Fruit fly (Drosophila melanogaster) whole organism, embryonic: ENCODE measurements around the gene Ube3a.

Experiments used
- CG10274 ChIP-seq: fragments of 200-800 bp; sonication (Bioruptor generic); optimal IDR thresholded peaks from 3 replicates; lab custom pipeline; 2017; ENCODE audit warnings: missing biosample characterization, mild to moderate bottlenecking, missing genetic modification characterization
- CG14050 ChIP-seq: fragments of 200-800 bp; sonication (Bioruptor generic); IDR thresholded peaks from 3 replicates; pipeline ENCODE4 v1.3.6; 2022; ENCODE audit warnings: missing biosample characterization, missing genetic modification characterization
- CG8478 ChIP-seq: fragments of >200 bp; optimal IDR thresholded peaks from 2 replicates; lab custom pipeline; 2018
- Hmx ChIP-seq: fragments of 200-800 bp; sonication (Bioruptor generic); optimal IDR thresholded peaks from 2 replicates; lab custom pipeline; 2016; ENCODE audit warnings: missing biosample characterization, missing genetic modification characterization
- ro ChIP-seq: fragments of 200-800 bp; sonication (Bioruptor generic); IDR thresholded peaks from 2 replicates; pipeline ENCODE4 v1.3.6; 2022; ENCODE audit warnings: missing biosample characterization, missing genetic modification characterization

DNA sequence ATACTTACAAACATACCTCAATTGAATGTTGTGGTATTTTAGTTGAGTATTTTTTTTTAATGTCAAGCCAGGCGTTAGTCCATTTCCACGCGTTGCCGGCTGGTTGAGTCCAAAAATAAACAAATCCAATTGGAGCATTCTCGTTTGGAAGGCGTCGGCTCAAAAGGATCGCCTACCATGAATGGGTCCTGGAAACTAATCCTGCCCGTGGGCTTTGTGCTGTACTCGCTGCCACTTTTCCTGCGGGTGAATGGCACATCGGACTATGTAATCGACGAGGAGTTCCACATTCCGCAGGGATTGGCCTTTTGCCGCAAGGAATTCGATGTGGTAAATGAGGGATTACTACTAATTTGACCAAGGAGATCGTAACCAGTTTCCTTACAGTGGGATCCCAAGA is 45.5 kb downstream of the Ube3a start, which contains the start of gene Alg10:
- TF ChIP-seq Hmx (GFP tag; lab: Kevin White, UChicago): no peak
- TF ChIP-seq CG14050: no peak
- no peak for TF ChIP-seq CG8478
- no peak for TF ChIP-seq CG10274 (GFP tag; lab: Kevin White, UChicago)
- TF ChIP-seq ro (GFP tag; lab: Robert Waterston, UW): no peak
